Worm (Caenorhabditis elegans) whole organism, L1 larva: ENCODE measurements around the gene C06C3.10.

ENCODE experiments used
- C16A3.4 ChIP-seq: fragments of 150-350 bp; optimal IDR thresholded peaks from 2 replicates; lab custom pipeline; 2014; ENCODE audit warnings: missing biosample characterization, missing genetic modification characterization
- C34B4.2 ChIP-seq: sonication (generic microtip); optimal IDR thresholded peaks from 2 replicates; lab custom pipeline; 2017; ENCODE audit warnings: mild to moderate bottlenecking, missing genetic modification characterization, missing compliant biosample characterization
- aha-1 ChIP-seq: fragments of 150-350 bp; optimal IDR thresholded peaks from 2 replicates; lab custom pipeline; 2014; ENCODE audit warnings: missing biosample characterization, missing genetic modification characterization
- alr-1 ChIP-seq: fragments of 200-800 bp; sonication (Bioruptor generic); optimal IDR thresholded peaks from 2 replicates; lab custom pipeline; 2018; ENCODE audit warnings: borderline replicate concordance, mild to moderate bottlenecking, missing genetic modification characterization, missing compliant biosample characterization
- aly-2 ChIP-seq: fragments of 150-350 bp; optimal IDR thresholded peaks from 2 replicates; lab custom pipeline; 2014; ENCODE audit warnings: missing biosample characterization, missing genetic modification characterization
- ama-1 ChIP-seq: fragments of 150-350 bp; optimal IDR thresholded peaks from 2 replicates; lab custom pipeline; 2014
- blmp-1 ChIP-seq: fragments of 150-350 bp; optimal IDR thresholded peaks from 2 replicates; lab custom pipeline; 2014; ENCODE audit warnings: missing biosample characterization, missing genetic modification characterization
- ceh-8 ChIP-seq: fragments of 200-800 bp; sonication (Bioruptor generic); optimal IDR thresholded peaks from 2 replicates; lab custom pipeline; 2018; ENCODE audit warnings: mild to moderate bottlenecking, missing genetic modification characterization, moderate library complexity, missing compliant biosample characterization
- ceh-82 ChIP-seq, 3 experiments: fragments of 150-350 bp in 1 of 3; sonication (generic microtip) in 2 of 3; optimal IDR thresholded peaks; 2 replicates each; lab custom pipeline; 2014 to 2017; ENCODE audit warnings: missing biosample characterization in 3 of 3, missing genetic modification characterization in 3 of 3
- ceh-90 ChIP-seq: sonication (generic microtip); optimal IDR thresholded peaks from 2 replicates; lab custom pipeline; 2016; ENCODE audit warnings: missing genetic modification characterization, missing compliant biosample characterization
- dsc-1 ChIP-seq: sonication (generic microtip); optimal IDR thresholded peaks from 2 replicates; lab custom pipeline; 2016; ENCODE audit warnings: mild to moderate bottlenecking, missing genetic modification characterization, missing compliant biosample characterization
- efl-3 ChIP-seq: fragments of 200-800 bp; sonication (Bioruptor generic); optimal IDR thresholded peaks from 2 replicates; lab custom pipeline; 2018; ENCODE audit warnings: mild to moderate bottlenecking, missing genetic modification characterization, missing compliant biosample characterization
- egl-13 ChIP-seq: sonication (generic microtip); optimal IDR thresholded peaks from 2 replicates; lab custom pipeline; 2016; ENCODE audit warnings: missing genotype, missing genetic modification reagents, missing genetic modification characterization, missing compliant biosample characterization
- elt-2 ChIP-seq: sonication (generic microtip); optimal IDR thresholded peaks from 2 replicates; lab custom pipeline; 2016; ENCODE audit warnings: missing genetic modification characterization, mild to moderate bottlenecking, inconsistent platforms, missing compliant biosample characterization, missing genetic modification reagents
- elt-3 ChIP-seq, 6 experiments: fragments of 150-350 bp in 1 of 6; sonication (generic microtip); optimal IDR thresholded peaks; 2 replicates each; lab custom pipeline; 2017 to 2018; ENCODE audit warnings: missing biosample characterization in 6 of 6, missing genetic modification characterization in 6 of 6, inconsistent platforms in 1 of 6
- fkh-10 ChIP-seq: sonication (generic microtip); optimal IDR thresholded peaks from 2 replicates; lab custom pipeline; 2017; ENCODE audit warnings: missing biosample characterization, missing genetic modification reagents, missing genetic modification characterization
- fkh-8 ChIP-seq: sonication (generic microtip); optimal IDR thresholded peaks from 2 replicates; lab custom pipeline; 2016; ENCODE audit warnings: mild to moderate bottlenecking, missing genetic modification characterization, missing compliant biosample characterization
- fos-1 ChIP-seq: fragments of 150-350 bp; optimal IDR thresholded peaks from 2 replicates; lab custom pipeline; 2014; ENCODE audit warnings: missing biosample characterization, missing genetic modification characterization
- hlh-4 ChIP-seq: sonication (generic microtip); optimal IDR thresholded peaks from 2 replicates; lab custom pipeline; 2016; ENCODE audit warnings: mild to moderate bottlenecking, missing genetic modification characterization, missing compliant biosample characterization
- irx-1 ChIP-seq: sonication (generic microtip); optimal IDR thresholded peaks from 2 replicates; lab custom pipeline; 2016; ENCODE audit warnings: missing genetic modification characterization, missing compliant biosample characterization
- isw-1 ChIP-seq: fragments of 200-800 bp; sonication (Bioruptor generic); IDR thresholded peaks from 2 replicates; pipeline ENCODE4 v1.3.6; 2022; ENCODE audit warnings: missing genetic modification characterization, missing compliant biosample characterization
- jun-1 ChIP-seq: fragments of 150-350 bp; optimal IDR thresholded peaks from 2 replicates; lab custom pipeline; 2014; ENCODE audit warnings: missing biosample characterization, missing genetic modification reagents, missing genetic modification characterization
- lin-13 ChIP-seq: fragments of 150-350 bp; optimal IDR thresholded peaks from 2 replicates; lab custom pipeline; 2014; ENCODE audit warnings: missing biosample characterization, missing genetic modification reagents, missing genetic modification characterization
- lin-14 ChIP-seq: fragments of 200-800 bp; sonication (Bioruptor generic); optimal IDR thresholded peaks from 2 replicates; lab custom pipeline; 2018; ENCODE audit warnings: mild to moderate bottlenecking, missing genetic modification characterization, moderate library complexity, missing compliant biosample characterization
- lin-15B ChIP-seq: fragments of 150-350 bp; sonication (generic microtip); optimal IDR thresholded peaks from 3 replicates; lab custom pipeline; 2014; ENCODE audit warnings: missing biosample characterization, missing genetic modification characterization
- lin-35 ChIP-seq, 2 experiments: fragments of 150-350 bp; optimal IDR thresholded peaks; 2 replicates each; lab custom pipeline; 2014; ENCODE audit warnings: missing biosample characterization in 2 of 2, missing genetic modification characterization in 2 of 2, missing genetic modification reagents in 2 of 2
- lir-3 ChIP-seq: sonication (generic microtip); optimal IDR thresholded peaks from 2 replicates; lab custom pipeline; 2016; ENCODE audit warnings: mild to moderate bottlenecking, missing genetic modification characterization, moderate library complexity, missing compliant biosample characterization; ENCODE audit not compliant: poor library complexity
- lsy-2 ChIP-seq, 2 experiments: fragments of 150-350 bp; optimal IDR thresholded peaks; 2 replicates each; lab custom pipeline; 2014; ENCODE audit warnings: missing biosample characterization in 2 of 2, missing genetic modification characterization in 2 of 2
- mdl-1 ChIP-seq, 2 experiments: fragments of 150-350 bp; optimal IDR thresholded peaks; 2 replicates each; lab custom pipeline; 2014 to 2017; ENCODE audit warnings: missing biosample characterization in 2 of 2, missing genetic modification characterization in 2 of 2, inconsistent platforms in 1 of 2
- nhr-11 ChIP-seq: fragments of 150-350 bp; optimal IDR thresholded peaks from 2 replicates; lab custom pipeline; 2014; ENCODE audit warnings: missing biosample characterization, missing genetic modification characterization
- nhr-19 ChIP-seq: fragments of 200-800 bp; sonication (Bioruptor generic); conservative IDR thresholded peaks from 2 replicates; pipeline ENCODE4 v1.3.6; 2022; ENCODE audit warnings: missing genetic modification characterization, missing compliant biosample characterization
- nhr-28 ChIP-seq: fragments of 150-350 bp; optimal IDR thresholded peaks from 2 replicates; lab custom pipeline; 2014; ENCODE audit warnings: missing biosample characterization, missing genetic modification characterization
- nhr-47 ChIP-seq: sonication (generic microtip); optimal IDR thresholded peaks from 2 replicates; lab custom pipeline; 2016; ENCODE audit warnings: mild to moderate bottlenecking, missing genetic modification characterization, moderate library complexity, missing compliant biosample characterization
- nhr-76 ChIP-seq: sonication (generic microtip); optimal IDR thresholded peaks from 2 replicates; lab custom pipeline; 2017; ENCODE audit warnings: missing biosample characterization, missing genetic modification characterization
- nhr-77 ChIP-seq: fragments of 150-350 bp; optimal IDR thresholded peaks from 2 replicates; lab custom pipeline; 2014; ENCODE audit warnings: missing biosample characterization, missing genetic modification characterization
- nhr-85 ChIP-seq: sonication (generic microtip); peaks from one replicate; lab custom pipeline; 2016; ENCODE audit warnings: missing genetic modification characterization, inconsistent platforms, missing compliant biosample characterization
- pag-3 ChIP-seq: sonication (generic microtip); optimal IDR thresholded peaks from 2 replicates; lab custom pipeline; 2017; ENCODE audit warnings: missing genetic modification characterization, mild to moderate bottlenecking, missing compliant biosample characterization, antibody characterized with exemption, borderline replicate concordance; ENCODE audit not compliant: insufficient read depth
- pax-3 ChIP-seq: fragments of 200-800 bp; sonication (Bioruptor generic); optimal IDR thresholded peaks from 2 replicates; lab custom pipeline; 2018; ENCODE audit warnings: mild to moderate bottlenecking, missing genetic modification characterization, moderate library complexity, missing compliant biosample characterization
- rnt-1 ChIP-seq: sonication (generic microtip); optimal IDR thresholded peaks from 2 replicates; lab custom pipeline; 2016; ENCODE audit warnings: mild to moderate bottlenecking, missing genetic modification characterization, moderate library complexity, missing compliant biosample characterization
- snpc-4 ChIP-seq: fragments of 150-350 bp; optimal IDR thresholded peaks from 2 replicates; lab custom pipeline; 2014; ENCODE audit warnings: missing biosample characterization, missing genetic modification characterization
- snu-23 ChIP-seq: sonication (generic microtip); optimal IDR thresholded peaks from 2 replicates; lab custom pipeline; 2016; ENCODE audit warnings: missing genetic modification characterization, missing compliant biosample characterization
- sptf-1 ChIP-seq: fragments of 150-350 bp; optimal IDR thresholded peaks from 2 replicates; lab custom pipeline; 2014; ENCODE audit warnings: missing biosample characterization, missing genetic modification characterization
- swsn-7 ChIP-seq: sonication (generic microtip); optimal IDR thresholded peaks from 2 replicates; lab custom pipeline; 2016; ENCODE audit warnings: missing genetic modification characterization, missing compliant biosample characterization
- tbx-2 ChIP-seq: sonication (generic microtip); optimal IDR thresholded peaks from 2 replicates; lab custom pipeline; 2016; ENCODE audit warnings: missing genetic modification characterization, missing compliant biosample characterization
- tlp-1 ChIP-seq: fragments of 150-350 bp; optimal IDR thresholded peaks from 2 replicates; lab custom pipeline; 2014; ENCODE audit warnings: missing biosample characterization, missing genetic modification characterization
- unc-130 ChIP-seq: fragments of 150-350 bp; optimal IDR thresholded peaks from 2 replicates; lab custom pipeline; 2017; ENCODE audit warnings: missing biosample characterization, missing genetic modification characterization, inconsistent platforms
- unc-30 ChIP-seq: sonication (generic microtip); optimal IDR thresholded peaks from 2 replicates; lab custom pipeline; 2017; ENCODE audit warnings: missing biosample characterization, missing genetic modification characterization
- unc-62 ChIP-seq: fragments of 150-350 bp; optimal IDR thresholded peaks from 2 replicates; lab custom pipeline; 2014; ENCODE audit warnings: missing biosample characterization, missing genetic modification reagents, missing genetic modification characterization
- unc-86 ChIP-seq: sonication (generic microtip); optimal IDR thresholded peaks from 2 replicates; lab custom pipeline; 2016; ENCODE audit warnings: missing genetic modification characterization, missing compliant biosample characterization
- unc-98 ChIP-seq: fragments of 200-800 bp; sonication (Bioruptor generic); IDR thresholded peaks from 2 replicates; pipeline ENCODE4 v1.3.6; 2022; ENCODE audit warnings: missing genetic modification characterization, missing compliant biosample characterization
- vab-15 ChIP-seq: sonication (generic microtip); optimal IDR thresholded peaks from 2 replicates; lab custom pipeline; 2017; ENCODE audit warnings: missing genotype, mild to moderate bottlenecking, missing genetic modification characterization, missing compliant biosample characterization
- zag-1 ChIP-seq: fragments of 150-350 bp; optimal IDR thresholded peaks from 2 replicates; lab custom pipeline; 2014; ENCODE audit warnings: missing biosample characterization, missing genetic modification characterization
- zip-4 ChIP-seq: fragments of 200-800 bp; sonication (Bioruptor generic); optimal IDR thresholded peaks from 2 replicates; lab custom pipeline; 2018; ENCODE audit warnings: mild to moderate bottlenecking, missing genetic modification characterization, moderate library complexity, missing compliant biosample characterization
- ztf-11 ChIP-seq, 2 experiments: sonication (generic microtip); optimal IDR thresholded peaks; 2 replicates each; lab custom pipeline; 2016 to 2017; ENCODE audit warnings: missing genetic modification characterization in 2 of 2, missing biosample characterization in 1 of 2, missing compliant biosample characterization in 1 of 2

Gene C06C3.10

DNA sequence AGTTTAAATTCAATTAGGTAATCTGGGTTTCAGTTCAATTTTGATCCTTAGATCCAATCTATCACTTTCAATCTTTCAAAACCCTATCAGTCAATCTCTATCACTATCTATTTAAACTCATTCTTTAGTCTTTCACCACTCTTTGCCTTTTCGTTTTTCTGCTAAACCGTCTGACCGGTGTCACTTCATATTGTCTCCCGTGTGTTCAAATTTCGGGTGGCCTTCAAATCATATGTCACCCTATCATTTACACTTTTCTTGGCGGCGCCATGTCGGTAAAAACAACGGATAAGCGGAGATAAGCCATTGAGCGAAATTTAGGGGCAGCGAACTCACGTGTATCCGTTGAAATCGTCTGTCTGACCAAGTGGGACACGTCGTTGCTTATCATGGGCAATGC, 33.1 kb downstream of the C06C3.10 start (continued):
- TF ChIP-seq unc-62 (no peak), nhr-85 (peak; percentile 94), unc-98 (GFP tag; lab: Robert Waterston, UW) (no peak), unc-86 (no peak), elt-3 (tag; optimal IDR thresholded peaks at IDR 0.05; lab: Kevin White, UChicago) (peak; percentile 73 to 96 (median 89)), isw-1 (no peak), snu-23 (GFP tag; lab: Kevin White, UChicago) (peak; percentile 48), pag-3 (no peak), elt-2 (no peak), fos-1 (tag; lab: Kevin White, UChicago) (no peak), aha-1 (tag; lab: Kevin White, UChicago) (no peak), lir-3 (no peak), ama-1 (lab: Kevin White, UChicago) (no peak), nhr-11 (no peak), alr-1 (no peak), jun-1 (tag; lab: Kevin White, UChicago) (no peak), egl-13 (tag; lab: Kevin White, UChicago) (no peak), fkh-8 (tag; lab: Kevin White, UChicago) (no peak), nhr-28 (tag; lab: Kevin White, UChicago) (no peak), lsy-2 (tag; optimal IDR thresholded peaks at IDR 0.05; lab: Kevin White, UChicago) (peak in 1 of 2 experiments; percentile 12), efl-3 (no peak), tbx-2 (tag; lab: Kevin White, UChicago) (peak; percentile 59), fkh-10 (GFP tag; lab: Kevin White, UChicago) (no peak), nhr-19 (peak; percentile 53), unc-130 (peak; percentile 18), C34B4.2 (no peak), C16A3.4 (tag; lab: Kevin White, UChicago) (no peak), dsc-1 (no peak), lin-35 (GFP tag; optimal IDR thresholded peaks at IDR 0.05; lab: Kevin White, UChicago) (peak in 1 of 2 experiments; percentile 21), hlh-4 (no peak), zag-1 (tag; lab: Kevin White, UChicago) (no peak), blmp-1 (peak; percentile 96), swsn-7 (no peak), lin-14 (GFP tag; lab: Kevin White, UChicago) (peak; percentile 84), sptf-1 (tag; lab: Kevin White, UChicago) (no peak), vab-15 (tag; lab: Kevin White, UChicago) (no peak), mdl-1 (tag; optimal IDR thresholded peaks at IDR 0.05; lab: Kevin White, UChicago) (peak in 1 of 2 experiments; percentile 70), nhr-77 (no peak), snpc-4 (tag; lab: Kevin White, UChicago) (no peak), lin-15B (tag; lab: Kevin White, UChicago) (no peak), tlp-1 (tag; lab: Kevin White, UChicago) (no peak), ceh-82 (tag; optimal IDR thresholded peaks at IDR 0.05; lab: Kevin White, UChicago) (no peak), ceh-8 (no peak), rnt-1 (tag; lab: Kevin White, UChicago) (no peak), lin-13 (GFP tag; lab: Kevin White, UChicago) (no peak), pax-3 (tag; lab: Kevin White, UChicago) (no peak), aly-2 (tag; lab: Kevin White, UChicago) (no peak), ztf-11 (tag; optimal IDR thresholded peaks at IDR 0.05; lab: Kevin White, UChicago) (no peak), ceh-90 (tag; lab: Kevin White, UChicago) (no peak), irx-1 (no peak), unc-30 (tag; lab: Kevin White, UChicago) (no peak), nhr-47 (tag; lab: Kevin White, UChicago) (peak; percentile 36), zip-4 (GFP tag; lab: Kevin White, UChicago) (no peak), nhr-76 (tag; lab: Kevin White, UChicago) (no peak)
